Worm (Caenorhabditis elegans) whole organism, L4 larva: ENCODE measurements around the gene nhr-68.

Source experiments
- Y5F2A.4 ChIP-seq: fragments of 200-800 bp; sonication (Bioruptor generic); optimal IDR thresholded peaks from 2 replicates; lab custom pipeline; 2018; ENCODE audit warnings: mild to moderate bottlenecking, missing genetic modification characterization, missing compliant biosample characterization
- ZK546.5 ChIP-seq, 2 experiments: sonication (generic microtip); optimal IDR thresholded peaks; 2 replicates each; lab custom pipeline; 2017; ENCODE audit warnings: missing biosample characterization in 2 of 2, missing genetic modification characterization in 2 of 2
- aha-1 ChIP-seq: fragments of 150-350 bp; peaks from one replicate; lab custom pipeline; 2014; ENCODE audit warnings: missing biosample characterization, missing genetic modification characterization
- aly-2 ChIP-seq: sonication (generic microtip); optimal IDR thresholded peaks from 2 replicates; lab custom pipeline; 2018; ENCODE audit warnings: missing biosample characterization, missing genetic modification characterization
- ama-1 ChIP-seq: fragments of 150-350 bp; optimal IDR thresholded peaks from 2 replicates; lab custom pipeline; 2014; ENCODE audit warnings: inconsistent platforms, mixed read lengths
- dpl-1 ChIP-seq: fragments of 150-350 bp; optimal IDR thresholded peaks from 2 replicates; lab custom pipeline; 2014; ENCODE audit warnings: missing biosample characterization, missing genetic modification reagents, missing genetic modification characterization
- egl-27 ChIP-seq: sonication (generic microtip); optimal IDR thresholded peaks from 3 replicates; lab custom pipeline; 2017; ENCODE audit warnings: missing biosample characterization, missing genetic modification reagents, missing genetic modification characterization
- nhr-6 ChIP-seq: fragments of 150-350 bp; optimal IDR thresholded peaks from 2 replicates; lab custom pipeline; 2014; ENCODE audit warnings: missing biosample characterization, missing genetic modification characterization
- pha-4 ChIP-seq, 2 experiments: fragments of 150-350 bp in 1 of 2; fragments of 200-800 bp in 1 of 2; sonication (Bioruptor generic) in 1 of 2; IDR thresholded peaks in 1 of 2; optimal IDR thresholded peaks in 1 of 2; 2 replicates each; pipeline versions ENCODE4 v1.3.6 to Lab custom; 2014 to 2022; ENCODE audit warnings: missing genetic modification characterization in 2 of 2, missing genetic modification reagents in 2 of 2, missing biosample characterization in 1 of 2, missing compliant biosample characterization in 1 of 2
- ztf-11 ChIP-seq: fragments of 150-350 bp; optimal IDR thresholded peaks from 2 replicates; lab custom pipeline; 2014; ENCODE audit warnings: missing biosample characterization, missing genetic modification characterization

- no peak for TF ChIP-seq ama-1 (lab: Kevin White, UChicago)
- TF ChIP-seq aly-2 (tag; lab: Kevin White, UChicago), result no peak
- TF ChIP-seq ZK546.5 (tag; optimal IDR thresholded peaks at IDR 0.05; lab: Kevin White, UChicago), result no peak
- TF ChIP-seq nhr-6, result no peak
- no peak for TF ChIP-seq Y5F2A.4
- TF ChIP-seq ztf-11, result no peak
- TF ChIP-seq aha-1 (tag; lab: Kevin White, UChicago), result no peak
- no peak for TF ChIP-seq dpl-1
- no peak for TF ChIP-seq pha-4 (GFP tag; IDR thresholded peaks at IDR 0.05; lab: Robert Waterston, UW)
- TF ChIP-seq pha-4 (tag; optimal IDR thresholded peaks at IDR 0.05; lab: Kevin White, UChicago), result no peak
- no peak for TF ChIP-seq egl-27 (tag; lab: Kevin White, UChicago)
Measured at ce11 chrV:11564573-11564972, 8.7 kb upstream of the nhr-68 start, which contains the start of gene srx-87.
